Worm (Caenorhabditis elegans) whole organism, late embryonic: Measurements from ENCODE around the gene clec-45.

Source experiments
- C38D4.7 ChIP-seq: fragments of 200-800 bp; sonication (Bioruptor generic); optimal IDR thresholded peaks from 2 replicates; lab custom pipeline; 2018; ENCODE audit warnings: mild to moderate bottlenecking, missing genetic modification characterization, moderate library complexity, missing compliant biosample characterization
- ahr-1 ChIP-seq: sonication (generic microtip); optimal IDR thresholded peaks from 2 replicates; lab custom pipeline; 2016; ENCODE audit warnings: missing genetic modification characterization, missing compliant biosample characterization
- ama-1 ChIP-seq: fragments of 150-350 bp; optimal IDR thresholded peaks from 2 replicates; lab custom pipeline; 2014
- ceh-34 ChIP-seq: sonication (generic microtip); optimal IDR thresholded peaks from 2 replicates; lab custom pipeline; 2016; ENCODE audit warnings: mild to moderate bottlenecking, missing genetic modification characterization, missing compliant biosample characterization
- ceh-9 ChIP-seq: sonication (generic microtip); optimal IDR thresholded peaks from 2 replicates; lab custom pipeline; 2016; ENCODE audit warnings: mild to moderate bottlenecking, missing genetic modification characterization, inconsistent platforms, missing compliant biosample characterization
- dmd-4 ChIP-seq: sonication (generic microtip); optimal IDR thresholded peaks from 2 replicates; lab custom pipeline; 2016; ENCODE audit warnings: borderline replicate concordance, missing genetic modification characterization, missing compliant biosample characterization
- ets-4 ChIP-seq: sonication (generic microtip); optimal IDR thresholded peaks from 2 replicates; lab custom pipeline; 2016; ENCODE audit warnings: missing genetic modification characterization, missing compliant biosample characterization
- hlh-13 ChIP-seq: fragments of 200-800 bp; sonication (Bioruptor generic); optimal IDR thresholded peaks from 2 replicates; lab custom pipeline; 2018; ENCODE audit warnings: mild to moderate bottlenecking, missing genetic modification characterization, missing compliant biosample characterization
- lim-6 ChIP-seq: sonication (generic microtip); optimal IDR thresholded peaks from 2 replicates; lab custom pipeline; 2016; ENCODE audit warnings: missing genetic modification characterization, missing compliant biosample characterization
- pax-1 ChIP-seq: fragments of 150-350 bp; optimal IDR thresholded peaks from 2 replicates; lab custom pipeline; 2014; ENCODE audit warnings: missing biosample characterization, missing genetic modification characterization
- rnt-1 ChIP-seq: sonication (generic microtip); optimal IDR thresholded peaks from 2 replicates; lab custom pipeline; 2016; ENCODE audit warnings: missing genetic modification characterization, missing compliant biosample characterization
- sox-4 ChIP-seq: sonication (generic microtip); optimal IDR thresholded peaks from 2 replicates; lab custom pipeline; 2017; ENCODE audit warnings: mild to moderate bottlenecking, missing genetic modification characterization, inconsistent platforms, missing compliant biosample characterization
- tbx-2 ChIP-seq: sonication (generic microtip); optimal IDR thresholded peaks from 2 replicates; lab custom pipeline; 2016; ENCODE audit warnings: missing genetic modification characterization, missing compliant biosample characterization
- ttx-3 ChIP-seq: sonication (generic microtip); optimal IDR thresholded peaks from 2 replicates; lab custom pipeline; 2016; ENCODE audit warnings: missing genetic modification reagents, missing genetic modification characterization, missing compliant biosample characterization

DNA sequence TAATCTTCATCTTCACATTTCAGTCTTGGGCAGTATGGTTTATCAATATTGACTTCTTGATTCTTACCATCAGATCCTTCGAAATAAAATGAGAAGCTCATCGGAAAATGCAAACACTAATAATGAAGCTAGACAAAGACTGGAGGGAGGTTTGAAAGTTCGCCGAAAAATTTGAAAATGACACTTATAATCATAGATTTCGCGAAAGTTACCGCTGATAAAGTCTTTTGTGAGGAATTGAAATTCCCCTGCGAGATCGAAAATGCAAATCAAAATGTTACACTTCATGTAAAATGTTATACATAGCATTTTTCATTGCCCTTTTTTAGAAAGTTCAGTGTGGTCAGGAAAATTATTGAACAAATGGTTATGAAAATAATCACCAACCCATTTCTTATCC is 39.6 kb upstream of the clec-45 start, which contains the start of gene C50E3.7:
- TF ChIP-seq ahr-1 (no peak), ceh-9 (tag; lab: Kevin White, UChicago) (no peak), ama-1 (lab: Kevin White, UChicago) (no peak), ceh-34 (no peak), dmd-4 (tag; lab: Kevin White, UChicago) (no peak), pax-1 (tag; lab: Kevin White, UChicago) (no peak), rnt-1 (no peak), ttx-3 (tag; lab: Kevin White, UChicago) (no peak), hlh-13 (GFP tag; lab: Kevin White, UChicago) (no peak), sox-4 (tag; lab: Kevin White, UChicago) (no peak), tbx-2 (no peak), lim-6 (no peak), C38D4.7 (no peak), ets-4 (no peak)
